Fruit fly (Drosophila melanogaster): Measurements from ENCODE around the gene CG43335.

The CG43335 gene

DNA sequence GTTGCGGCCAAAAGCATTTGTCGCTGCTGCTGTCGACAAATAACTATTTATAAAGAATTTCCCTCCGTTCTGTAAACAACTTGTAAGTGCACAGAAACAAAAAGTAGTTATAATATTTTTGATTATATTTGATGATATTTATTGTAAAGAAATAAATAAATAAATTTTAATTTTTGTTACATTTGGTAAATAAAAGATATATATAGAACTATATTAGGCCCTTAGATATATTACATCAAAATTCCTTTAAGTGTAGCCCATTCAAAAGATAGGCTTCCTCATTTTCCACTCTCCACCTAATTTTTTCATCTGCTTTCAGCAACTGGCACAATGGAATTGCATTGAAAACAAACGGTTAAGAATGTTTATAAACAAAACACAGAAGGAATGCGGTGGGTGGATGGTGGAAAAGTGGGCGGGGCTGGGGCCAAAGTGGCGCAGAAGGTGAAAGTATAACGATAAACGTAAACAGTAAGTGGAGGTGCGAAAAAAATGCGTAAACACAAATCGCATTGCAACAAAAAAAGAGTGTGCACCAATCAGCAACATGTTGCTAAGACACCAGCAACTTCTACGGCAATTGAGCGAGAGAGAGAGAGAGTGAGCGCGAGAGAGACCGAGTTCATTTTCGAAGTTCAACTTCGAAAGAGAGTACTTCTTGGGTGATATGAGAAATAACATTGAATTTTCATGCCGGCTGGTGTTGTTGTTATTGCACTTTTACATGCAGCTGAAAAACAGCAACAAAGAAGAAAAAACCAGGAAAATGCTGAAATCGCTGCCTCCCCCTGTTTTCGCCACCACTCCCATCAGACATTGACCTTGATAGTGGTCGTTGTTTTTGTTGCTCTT, 29.3 kb downstream of the CG43335 start (continued):
- no peak for TF ChIP-seq kni (GFP tag; optimal IDR thresholded peaks at IDR 0.05)
- TF ChIP-seq run (tag; optimal IDR thresholded peaks at IDR 0.05), result no peak
- TF ChIP-seq CG4360 (GFP tag; IDR thresholded peaks at IDR 0.05), result peak; percentile 86
- no peak for TF ChIP-seq az2 (GFP tag; optimal IDR thresholded peaks at IDR 0.05)
- TF ChIP-seq CG11093 (GFP tag; IDR thresholded peaks at IDR 0.05), result no peak
- TF ChIP-seq cg (GFP tag; optimal IDR thresholded peaks at IDR 0.05), result no peak
- no peak for TF ChIP-seq CG5245 (GFP tag; optimal IDR thresholded peaks at IDR 0.05)
- TF ChIP-seq CG7556 (GFP tag; optimal IDR thresholded peaks at IDR 0.05), result peak; percentile 26
- no peak for TF ChIP-seq CG18476 (GFP tag; optimal IDR thresholded peaks at IDR 0.05)
- TF ChIP-seq sd (tag; optimal IDR thresholded peaks at IDR 0.05), result peak; percentile 73
- TF ChIP-seq CG1602 (GFP tag; optimal IDR thresholded peaks at IDR 0.05), result no peak
- no peak for TF ChIP-seq CG6254 (GFP tag; optimal IDR thresholded peaks at IDR 0.05)
- no peak for TF ChIP-seq bab2 (GFP tag; optimal IDR thresholded peaks at IDR 0.05)
- no peak for TF ChIP-seq B-H1 (GFP tag; IDR thresholded peaks at IDR 0.05)
- no peak for TF ChIP-seq ken (GFP tag; IDR thresholded peaks at IDR 0.05)
- TF ChIP-seq CG13894 (tag; optimal IDR thresholded peaks at IDR 0.05), result no peak
- no peak for TF ChIP-seq Adf1 (GFP tag; IDR thresholded peaks at IDR 0.05)
- TF ChIP-seq E2f1 (GFP tag; IDR thresholded peaks at IDR 0.05), result no peak
- TF ChIP-seq Dp (GFP tag; optimal IDR thresholded peaks at IDR 0.05), result no peak
- no peak for TF ChIP-seq ato (GFP tag; IDR thresholded peaks at IDR 0.05; ENCODE audit: partially characterized antibody)
- TF ChIP-seq amos (GFP tag; IDR thresholded peaks at IDR 0.05; ENCODE audit: partially characterized antibody), result no peak
- TF ChIP-seq CG10321 (GFP tag; IDR thresholded peaks at IDR 0.05), result no peak
- TF ChIP-seq onecut (GFP tag; IDR thresholded peaks at IDR 0.05), result no peak
- no peak for TF ChIP-seq dm (GFP tag; optimal IDR thresholded peaks at IDR 0.05)
- peak; percentile 63 for TF ChIP-seq CG2712 (tag; optimal IDR thresholded peaks at IDR 0.05)
- TF ChIP-seq Awh (GFP tag; IDR thresholded peaks at IDR 0.05), result no peak
- TF ChIP-seq seq (GFP tag; IDR thresholded peaks at IDR 0.05), result no peak
- no peak for TF ChIP-seq CG18764 (GFP tag; optimal IDR thresholded peaks at IDR 0.05)
- TF ChIP-seq CG17385 (GFP tag; optimal IDR thresholded peaks at IDR 0.05), result no peak
- TF ChIP-seq CG6791 (GFP tag; IDR thresholded peaks at IDR 0.05; ENCODE audit: partially characterized antibody), result no peak
- TF ChIP-seq Bgb (GFP tag; IDR thresholded peaks at IDR 0.05; ENCODE audit: partially characterized antibody), result no peak
- no peak for TF ChIP-seq Tbp (GFP tag; optimal IDR thresholded peaks at IDR 0.05)
- TF ChIP-seq sr (GFP tag; IDR thresholded peaks at IDR 0.05), result no peak
- no peak for TF ChIP-seq CG4730 (GFP tag; IDR thresholded peaks at IDR 0.05)
- no peak for TF ChIP-seq CG10959 (GFP tag; IDR thresholded peaks at IDR 0.05)
- TF ChIP-seq Max (GFP tag; optimal IDR thresholded peaks at IDR 0.05), result no peak
- peak; percentile 6 for TF ChIP-seq CoRest (tag; optimal IDR thresholded peaks at IDR 0.05)
- no peak for TF ChIP-seq z (GFP tag; IDR thresholded peaks at IDR 0.05)
- TF ChIP-seq scrt (GFP tag; optimal IDR thresholded peaks at IDR 0.05), result no peak
- no peak for TF ChIP-seq Fer2 (tag; optimal IDR thresholded peaks at IDR 0.05)
- no peak for TF ChIP-seq so (GFP tag; IDR thresholded peaks at IDR 0.05)
- peak; percentile 23 for TF ChIP-seq CG2202 (tag; optimal IDR thresholded peaks at IDR 0.05)
- no peak for TF ChIP-seq CG6689 (GFP tag; IDR thresholded peaks at IDR 0.05)
- TF ChIP-seq Dad (GFP tag; optimal IDR thresholded peaks at IDR 0.05), result no peak
- TF ChIP-seq dmrt11E (tag; optimal IDR thresholded peaks at IDR 0.05), result peak; percentile 56
- no peak for TF ChIP-seq Nf-YC (tag; optimal IDR thresholded peaks at IDR 0.05)
- TF ChIP-seq tap (tag; optimal IDR thresholded peaks at IDR 0.05), result no peak
- no peak for TF ChIP-seq CG13296 (GFP tag; optimal IDR thresholded peaks at IDR 0.05)
- TF ChIP-seq CG16779 (GFP tag; IDR thresholded peaks at IDR 0.05), result no peak
- no peak for TF ChIP-seq prd (optimal IDR thresholded peaks at IDR 0.05)
- TF ChIP-seq prd (GFP tag; IDR thresholded peaks at IDR 0.05), result no peak
